Fruit fly (Drosophila melanogaster): Measurements from ENCODE around the gene Sfp70A4.
A peak's percentile ranks its signal among the peaks of the same experiment; 100 is the strongest.

Sfp70A4 gene

DNA sequence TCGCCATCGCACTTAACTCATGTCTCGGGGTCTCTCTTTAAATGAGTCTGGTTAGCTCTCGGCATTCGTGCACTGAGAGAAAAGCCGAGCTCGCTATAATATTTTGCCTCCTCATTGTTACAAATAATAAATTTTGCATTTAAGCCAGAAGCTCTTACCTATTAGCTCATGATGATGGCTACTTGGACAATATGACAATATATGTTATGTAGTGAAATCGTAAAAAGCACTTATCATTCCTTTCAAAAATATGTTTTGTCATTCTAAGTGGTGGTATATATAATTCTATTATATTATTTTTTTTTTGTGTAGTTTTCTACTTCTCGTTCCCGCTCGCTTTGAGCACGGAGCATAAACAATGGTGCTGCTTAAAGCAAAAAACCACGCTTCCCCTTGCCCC, 29.4 kb downstream of the Sfp70A4 start:
- TF ChIP-seq ss (GFP tag; optimal IDR thresholded peaks at IDR 0.05), result peak; percentile 77 to 87
- TF ChIP-seq salr (GFP tag; optimal IDR thresholded peaks at IDR 0.05), result peak; percentile 60 to 73
- peak; percentile 76 for TF ChIP-seq CG1621 (tag; optimal IDR thresholded peaks at IDR 0.05)
- peak; percentile 61 for TF ChIP-seq esn (GFP tag; optimal IDR thresholded peaks at IDR 0.05)
- peak; percentile 30 for TF ChIP-seq CG7368 (GFP tag; optimal IDR thresholded peaks at IDR 0.05)
- TF ChIP-seq fkh (GFP tag; optimal IDR thresholded peaks at IDR 0.05), result no peak
- no peak for TF ChIP-seq Eip93F (GFP tag; optimal IDR thresholded peaks at IDR 0.05)
- TF ChIP-seq CG15336 (GFP tag; IDR thresholded peaks at IDR 0.05), result peak; percentile 49; the same call in 1 of the 2 replicates
- no peak for TF ChIP-seq fd85E (GFP tag; optimal IDR thresholded peaks at IDR 0.05)
- TF ChIP-seq CG10669 (GFP tag; optimal IDR thresholded peaks at IDR 0.05), result peak; percentile 73
- peak; percentile 62; the same call in 2 of the 3 replicates for TF ChIP-seq CG8119 (GFP tag; IDR thresholded peaks at IDR 0.05)
- TF ChIP-seq CG6808 (GFP tag; optimal IDR thresholded peaks at IDR 0.05), result peak; percentile 78
- no peak for TF ChIP-seq Ets21C (GFP tag; optimal IDR thresholded peaks at IDR 0.05)
- peak; percentile 79 for TF ChIP-seq achi (GFP tag; optimal IDR thresholded peaks at IDR 0.05)
- TF ChIP-seq CG31627 (GFP tag; optimal IDR thresholded peaks at IDR 0.05), result peak; percentile 46
- TF ChIP-seq CG10631 (GFP tag; optimal IDR thresholded peaks at IDR 0.05), result peak; percentile 80
- peak; percentile 19 for TF ChIP-seq CG6276 (GFP tag; optimal IDR thresholded peaks at IDR 0.05)
- peak; percentile 29 for TF ChIP-seq Hr39 (GFP tag; optimal IDR thresholded peaks at IDR 0.05)
- TF ChIP-seq vri (GFP tag; optimal IDR thresholded peaks at IDR 0.05), result peak; percentile 18
- TF ChIP-seq topi (GFP tag; optimal IDR thresholded peaks at IDR 0.05), result peak; percentile 55
- TF ChIP-seq dsx (GFP tag; optimal IDR thresholded peaks at IDR 0.05; ENCODE audit: poor library complexity, severe bottlenecking), result peak; percentile 76
- peak; percentile 74 for TF ChIP-seq CG8632 (GFP tag; optimal IDR thresholded peaks at IDR 0.05)
- TF ChIP-seq pdm3 (GFP tag; optimal IDR thresholded peaks at IDR 0.05), result peak; percentile 74
- TF ChIP-seq acj6 (GFP tag; optimal IDR thresholded peaks at IDR 0.05), result peak; percentile 83
- no peak for TF ChIP-seq Hr38 (GFP tag; optimal IDR thresholded peaks at IDR 0.05)
- peak; percentile 49; the same call in 1 of the 3 replicates for TF ChIP-seq eg (GFP tag; IDR thresholded peaks at IDR 0.05)
- TF ChIP-seq fd59A (GFP tag; optimal IDR thresholded peaks at IDR 0.05), result peak; percentile 76
- TF ChIP-seq CG11294 (GFP tag; IDR thresholded peaks at IDR 0.05), result no peak; the same call in 1 of the 2 replicates
- peak; percentile 74; the same call in 2 of the 3 replicates for TF ChIP-seq CG6163 (GFP tag; IDR thresholded peaks at IDR 0.05)
- TF ChIP-seq Hr4 (GFP tag; optimal IDR thresholded peaks at IDR 0.05), result peak; percentile 72
- TF ChIP-seq CG32006 (GFP tag; optimal IDR thresholded peaks at IDR 0.05), result peak; percentile 77
- peak; percentile 54 for TF ChIP-seq CG16779 (tag; optimal IDR thresholded peaks at IDR 0.05)
- TF ChIP-seq Eip78C (GFP tag), result peak; percentile 94
- peak; percentile 49 for TF ChIP-seq CG11762 (GFP tag; optimal IDR thresholded peaks at IDR 0.05; ENCODE audit: insufficient read depth)
- peak; percentile 73 for TF ChIP-seq Sox14 (GFP tag; optimal IDR thresholded peaks at IDR 0.05)
- peak; percentile 29; the same call in 1 of the 2 replicates for TF ChIP-seq Gug (GFP tag; IDR thresholded peaks at IDR 0.05)
- peak; percentile 44 for TF ChIP-seq Smox (GFP tag; optimal IDR thresholded peaks at IDR 0.05)
- TF ChIP-seq Ets96B (tag; optimal IDR thresholded peaks at IDR 0.05), result peak; percentile 88
- TF ChIP-seq Met (GFP tag; optimal IDR thresholded peaks at IDR 0.05), result peak; percentile 1
- TF ChIP-seq CG34406 (GFP tag; optimal IDR thresholded peaks at IDR 0.05), result peak; percentile 68
- TF ChIP-seq CG8319 (GFP tag; optimal IDR thresholded peaks at IDR 0.05), result peak; percentile 19
- TF ChIP-seq Lpt (GFP tag; optimal IDR thresholded peaks at IDR 0.05), result peak; percentile 20
- peak; percentile 30 for TF ChIP-seq cyc (GFP tag; optimal IDR thresholded peaks at IDR 0.05)
- peak; percentile 62 for TF ChIP-seq Sox15 (GFP tag; optimal IDR thresholded peaks at IDR 0.05)
- peak; percentile 76 for TF ChIP-seq svp (GFP tag)
- peak; percentile 33 for TF ChIP-seq CG11902 (GFP tag; optimal IDR thresholded peaks at IDR 0.05)
- TF ChIP-seq CG9139 (GFP tag; optimal IDR thresholded peaks at IDR 0.05), result peak; percentile 68
- TF ChIP-seq Sox102F (GFP tag; optimal IDR thresholded peaks at IDR 0.05), result peak; percentile 66
- TF ChIP-seq net (GFP tag; optimal IDR thresholded peaks at IDR 0.05), result peak; percentile 74
- peak; percentile 9 for TF ChIP-seq CG6854 (GFP tag; optimal IDR thresholded peaks at IDR 0.05)
- TF ChIP-seq OdsH (GFP tag; optimal IDR thresholded peaks at IDR 0.05), result peak; percentile 85
- peak; percentile 51 for TF ChIP-seq CG4318 (GFP tag; optimal IDR thresholded peaks at IDR 0.05)

All from whole organism, prepupa.